Fruit fly (Drosophila melanogaster): ENCODE results near the gene CG13640.

The CG13640 gene

DNA sequence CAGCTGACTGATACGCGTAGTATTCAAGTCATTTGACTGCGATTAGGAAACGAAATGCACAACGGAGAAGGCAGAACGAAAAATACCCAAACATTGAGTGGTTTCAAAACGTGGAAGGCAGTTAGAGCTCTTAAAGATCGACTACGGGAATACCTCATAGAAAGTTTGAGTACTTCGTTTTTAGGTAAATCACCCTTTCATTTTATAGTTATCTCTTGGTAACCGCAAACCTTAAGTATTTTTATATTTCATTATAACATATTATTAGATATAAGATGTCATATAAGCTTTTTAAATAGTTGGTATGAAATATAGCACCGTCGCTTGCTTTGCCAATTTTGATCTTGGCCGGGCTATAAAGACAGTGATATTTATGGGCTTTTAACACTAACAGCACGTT, 16.8 kb downstream of the CG13640 start:
- TF ChIP-seq CG9948 (tag; optimal IDR thresholded peaks at IDR 0.05) (no peak), Snoo (tag; optimal IDR thresholded peaks at IDR 0.05) (no peak)

DNA sequence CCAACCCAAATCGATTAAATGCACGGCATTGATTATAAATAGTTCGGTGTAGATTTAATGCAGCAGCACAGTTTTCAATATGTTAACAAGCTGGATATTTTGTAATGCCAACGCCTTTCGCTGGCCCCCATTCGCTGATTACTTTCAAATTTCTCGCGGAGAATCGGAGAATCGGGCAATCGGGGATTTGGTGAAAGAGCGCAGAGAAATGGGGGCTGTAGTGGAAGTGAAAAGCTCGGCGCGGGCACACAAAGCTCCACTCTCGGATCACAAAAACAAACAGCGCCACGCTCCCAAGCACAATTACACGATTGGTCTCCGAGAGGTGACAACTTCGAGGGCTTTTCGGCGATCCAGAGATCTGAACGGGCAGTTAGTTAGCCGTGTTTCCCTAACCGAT, 20.3 kb downstream of the CG13640 start, which contains the start of gene Esp:
Gene Esp, plus strand, starts transcription at position 301 of the 400 bp plus-strand sequence.
- no peak for TF ChIP-seq Pif1A (GFP tag; optimal IDR thresholded peaks at IDR 0.05)
- TF ChIP-seq CG12605 (GFP tag; IDR thresholded peaks at IDR 0.05): no peak
- TF ChIP-seq CG34367 (tag; optimal IDR thresholded peaks at IDR 0.05): no peak
- no peak for TF ChIP-seq Snoo (tag; optimal IDR thresholded peaks at IDR 0.05)
- TF ChIP-seq CG17806 (tag; optimal IDR thresholded peaks at IDR 0.05): no peak
- TF ChIP-seq EcR (GFP tag; optimal IDR thresholded peaks at IDR 0.05): no peak

DNA sequence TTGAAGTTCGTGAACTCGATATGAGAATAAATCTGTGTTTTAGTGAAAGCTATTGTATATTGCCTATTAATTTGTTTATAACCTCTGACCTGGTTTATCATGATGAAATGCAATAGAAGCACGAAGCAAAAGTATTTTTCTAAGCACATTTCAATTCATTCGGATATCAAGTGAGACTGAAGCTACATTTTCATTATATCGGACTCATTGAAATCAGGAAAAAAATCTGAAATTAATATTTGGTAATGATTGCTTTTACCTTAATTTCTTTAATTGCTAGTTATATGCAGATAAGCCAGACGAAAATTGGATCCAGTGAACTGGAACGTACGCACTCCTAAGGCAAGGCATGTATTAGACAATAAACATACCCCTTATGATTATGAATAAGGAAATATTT, 20.9 kb downstream of the CG13640 start, which contains the start of gene CG33658:
Gene CG33658, minus strand, starts transcription at position 101 of the 400 bp plus-strand sequence.
- TF ChIP-seq CG32121 (GFP tag; IDR thresholded peaks at IDR 0.05) (no peak), fd96Ca (GFP tag; IDR thresholded peaks at IDR 0.05) (no peak), rn (GFP tag; IDR thresholded peaks at IDR 0.05) (no peak), Pif1B (GFP tag; optimal IDR thresholded peaks at IDR 0.05) (no peak), CG8159 (tag; optimal IDR thresholded peaks at IDR 0.05) (no peak), Snoo (tag; optimal IDR thresholded peaks at IDR 0.05) (no peak), Pif1A (GFP tag; optimal IDR thresholded peaks at IDR 0.05) (no peak), CG14655 (GFP tag; optimal IDR thresholded peaks at IDR 0.05) (no peak), EcR (GFP tag; optimal IDR thresholded peaks at IDR 0.05) (no peak)

DNA sequence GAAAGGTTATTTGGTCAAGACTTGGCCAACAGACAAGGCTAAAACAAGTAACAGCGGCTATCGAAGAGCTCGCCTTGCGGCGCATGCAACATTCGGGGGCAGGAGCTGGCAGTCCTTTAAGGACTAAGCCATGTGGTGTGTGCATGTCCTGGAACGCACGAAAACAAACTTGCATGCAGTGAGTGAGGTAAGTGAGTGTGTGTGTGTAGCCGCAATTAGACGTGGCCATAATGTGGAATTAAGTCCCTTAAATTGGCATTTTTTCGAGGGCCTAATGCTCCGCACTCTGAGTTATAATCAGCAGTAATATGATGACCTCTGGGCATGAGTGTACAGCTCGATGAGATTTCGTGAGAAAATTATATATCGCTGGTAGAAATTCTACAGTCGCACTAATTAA, 28.3 kb downstream of the CG13640 start, which contains the start of gene sosie:
Gene sosie, plus strand, starts transcription at position 301 of the 400 bp plus-strand sequence.
- 0 out of 2 replicates have a peak, but pooled peaks have one; percentile 13 for TF ChIP-seq rn (GFP tag; IDR thresholded peaks at IDR 0.05)
- TF ChIP-seq CG15710 (tag; optimal IDR thresholded peaks at IDR 0.05): no peak
- TF ChIP-seq CG32121 (GFP tag; IDR thresholded peaks at IDR 0.05): no peak
- no peak for TF ChIP-seq CG14655 (GFP tag; optimal IDR thresholded peaks at IDR 0.05)
- no peak for TF ChIP-seq gl (tag; optimal IDR thresholded peaks at IDR 0.05)
- no peak for TF ChIP-seq CG34367 (tag; optimal IDR thresholded peaks at IDR 0.05)

DNA sequence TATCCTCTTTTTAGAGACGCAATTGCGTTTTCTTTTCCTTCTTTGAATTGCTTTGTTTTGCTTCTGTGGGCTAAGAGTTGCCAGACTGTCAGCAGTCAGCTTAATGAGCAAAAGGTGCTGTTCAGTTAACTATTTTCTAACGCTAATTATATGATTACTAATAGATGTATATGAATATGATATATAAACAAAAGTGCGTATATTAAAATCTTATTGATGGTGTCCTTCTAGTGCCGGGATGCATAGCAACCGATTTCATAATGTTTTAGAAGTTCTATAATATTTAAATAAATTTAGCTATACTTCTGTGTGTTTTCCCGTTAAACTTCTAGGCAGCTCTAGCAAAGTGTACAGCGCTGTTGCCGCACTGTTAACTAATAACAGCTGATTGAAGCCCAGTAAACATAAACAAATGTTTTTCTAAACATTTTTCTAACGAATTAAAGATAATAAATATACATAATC, 32.0 kb downstream of the CG13640 start, which contains the start of the genes Kaz and CG43273:
Gene Kaz, minus strand, starts transcription at position 73 of the 465 bp plus-strand sequence.
Gene CG43273, plus strand, starts transcription at position 415 of the 465 bp plus-strand sequence.
- TF ChIP-seq CG15710 (tag; optimal IDR thresholded peaks at IDR 0.05) (no peak), CG17806 (tag; optimal IDR thresholded peaks at IDR 0.05) (no peak), CG13204 (GFP tag; optimal IDR thresholded peaks at IDR 0.05) (no peak), Ets98B (GFP tag; IDR thresholded peaks at IDR 0.05) (no peak), gl (tag; optimal IDR thresholded peaks at IDR 0.05) (no peak), CG32121 (GFP tag; IDR thresholded peaks at IDR 0.05) (peak; percentile 14; the same call in 1 of the 2 replicates), CG4496 (GFP tag; IDR thresholded peaks at IDR 0.05) (peak; percentile 52; the same call in 1 of the 3 replicates), CG10348 (GFP tag; IDR thresholded peaks at IDR 0.05) (no peak), CG8159 (tag; optimal IDR thresholded peaks at IDR 0.05) (no peak), CG9948 (tag; optimal IDR thresholded peaks at IDR 0.05) (no peak)

DNA sequence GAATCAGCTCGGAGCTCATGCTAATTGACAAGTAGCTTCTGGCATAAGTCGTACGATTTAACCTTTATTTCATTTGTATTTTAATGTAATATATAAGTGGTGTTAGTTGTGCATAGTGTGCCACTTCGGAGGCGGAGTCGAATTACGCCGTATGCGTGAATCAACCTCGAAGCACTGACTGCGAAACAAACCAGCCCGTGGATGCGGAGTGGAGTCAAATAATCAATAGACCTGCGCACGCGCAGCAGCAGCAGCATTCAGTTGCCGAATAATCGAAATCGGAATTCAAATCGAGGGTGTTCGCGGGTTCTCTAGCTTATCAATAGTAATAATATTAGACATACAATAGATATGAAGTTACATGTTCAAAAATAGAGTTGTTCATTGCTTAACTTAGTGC, 33.7 kb downstream of the CG13640 start, which contains the start of gene RabX4:
Gene RabX4, minus strand, starts transcription at position 176 of the 400 bp plus-strand sequence.
- TF ChIP-seq rn (GFP tag; IDR thresholded peaks at IDR 0.05) (no peak), CG32121 (GFP tag; IDR thresholded peaks at IDR 0.05) (no peak), EcR (GFP tag; optimal IDR thresholded peaks at IDR 0.05) (no peak), gl (tag; optimal IDR thresholded peaks at IDR 0.05) (no peak), Pif1B (GFP tag; optimal IDR thresholded peaks at IDR 0.05) (no peak), Ets98B (GFP tag; IDR thresholded peaks at IDR 0.05) (no peak), CG13204 (GFP tag; optimal IDR thresholded peaks at IDR 0.05) (no peak), CG14655 (GFP tag; optimal IDR thresholded peaks at IDR 0.05) (no peak), CG8159 (tag; optimal IDR thresholded peaks at IDR 0.05) (no peak), Snoo (tag; optimal IDR thresholded peaks at IDR 0.05) (no peak), CG8301 (tag; optimal IDR thresholded peaks at IDR 0.05) (no peak), fd96Ca (GFP tag; IDR thresholded peaks at IDR 0.05) (no peak), CG15710 (tag; optimal IDR thresholded peaks at IDR 0.05) (no peak), CG34367 (tag; optimal IDR thresholded peaks at IDR 0.05) (no peak), CG4496 (GFP tag; IDR thresholded peaks at IDR 0.05) (no peak)

DNA sequence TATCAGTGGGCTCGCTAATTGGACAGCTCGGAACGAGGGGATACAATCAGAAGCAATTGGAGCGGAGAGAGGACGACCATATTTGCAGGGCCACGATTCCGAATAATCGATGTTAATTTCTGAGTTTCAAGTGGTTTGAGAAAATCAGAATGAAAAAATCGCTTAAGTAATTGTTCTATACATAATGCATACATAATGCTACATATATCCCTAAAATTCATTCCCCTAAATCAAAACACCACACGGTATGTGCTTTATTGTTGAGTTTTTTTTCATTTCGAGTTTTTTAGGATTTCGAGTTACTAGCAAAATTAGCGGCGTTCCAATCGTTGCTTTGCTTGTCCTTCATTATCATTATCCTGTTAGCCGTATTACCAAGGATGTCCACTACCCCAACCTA, 36.4 kb downstream of the CG13640 start, which contains the start of gene niki:
Gene niki, minus strand, starts transcription at position 101 of the 400 bp plus-strand sequence.
- TF ChIP-seq CG17806 (tag; optimal IDR thresholded peaks at IDR 0.05): no peak
- no peak for TF ChIP-seq CG32121 (GFP tag; IDR thresholded peaks at IDR 0.05)
- no peak for TF ChIP-seq CG10348 (GFP tag; IDR thresholded peaks at IDR 0.05)
- TF ChIP-seq CG8159 (tag; optimal IDR thresholded peaks at IDR 0.05): no peak
- TF ChIP-seq EcR (GFP tag; optimal IDR thresholded peaks at IDR 0.05): no peak
- no peak for TF ChIP-seq CG12605 (GFP tag; IDR thresholded peaks at IDR 0.05)
- TF ChIP-seq CG13204 (GFP tag; optimal IDR thresholded peaks at IDR 0.05): no peak
- no peak for TF ChIP-seq Snoo (tag; optimal IDR thresholded peaks at IDR 0.05)

All from whole organism, pupa.